Fruit fly (Drosophila melanogaster) whole organism, wandering third instar larva: ENCODE data around the gene THADA.

Source experiments
- Abd-B ChIP-seq: fragments of >200 bp; optimal IDR thresholded peaks from 2 replicates; lab custom pipeline; 2017; ENCODE audit warnings: missing biosample characterization, missing genetic modification characterization
- Dfd ChIP-seq: fragments of >200 bp; optimal IDR thresholded peaks from 2 replicates; lab custom pipeline; 2017; ENCODE audit warnings: missing biosample characterization, missing genetic modification characterization
- Sp1 ChIP-seq: fragments of 200-800 bp; sonication (Bioruptor generic); optimal IDR thresholded peaks from 3 replicates; lab custom pipeline; 2019; ENCODE audit warnings: missing biosample characterization, mild to moderate bottlenecking, missing genetic modification characterization, moderate library complexity
- Vsx2 ChIP-seq: fragments of 200-300, 225-300 bp; sonication (Bioruptor generic); optimal IDR thresholded peaks from 2 replicates; lab custom pipeline; 2018; ENCODE audit warnings: missing biosample characterization, missing genetic modification characterization; ENCODE audit not compliant: partially characterized antibody
- foxo ChIP-seq, 2 experiments: fragments of 200-800 bp; sonication (Bioruptor generic); optimal IDR thresholded peaks; 2 replicates in 1 of 2; 3 replicates in 1 of 2; lab custom pipeline; 2016 to 2017; ENCODE audit warnings: missing biosample characterization in 2 of 2, missing genetic modification characterization in 2 of 2
- fru ChIP-seq: fragments of 200-800 bp; sonication (Bioruptor generic); optimal IDR thresholded peaks from 3 replicates; lab custom pipeline; 2016; ENCODE audit warnings: missing biosample characterization, mild to moderate bottlenecking, missing genetic modification characterization
- jim ChIP-seq: fragments of 175-275, 200-325 bp; sonication (Bioruptor generic); optimal IDR thresholded peaks from 2 replicates; lab custom pipeline; 2016; ENCODE audit warnings: missing biosample characterization, mild to moderate bottlenecking, missing genetic modification characterization
- rgr ChIP-seq: fragments of 200-800 bp; sonication (Bioruptor generic); optimal IDR thresholded peaks from 3 replicates; lab custom pipeline; 2016; ENCODE audit warnings: missing biosample characterization, mild to moderate bottlenecking, missing genetic modification characterization
- woc ChIP-seq: sonication (Bioruptor generic); optimal IDR thresholded peaks from 2 replicates; lab custom pipeline; 2016; ENCODE audit warnings: missing biosample characterization, mild to moderate bottlenecking, missing genetic modification characterization

Gene THADA

dm6 chrX:19812429-19812828 lies 52.9 kb downstream of the THADA start, which contains the start of gene SkpD:
SkpD (plus strand) TSS chrX:19812729.
- TF ChIP-seq Sp1 (GFP tag; lab: Kevin White, UChicago) (no peak), Vsx2 (GFP tag; lab: Kevin White, UChicago) (no peak), Dfd (GFP tag; lab: Kevin White, UChicago) (no peak), jim (GFP tag; lab: Kevin White, UChicago) (no peak), woc (GFP tag; lab: Kevin White, UChicago) (no peak), foxo (GFP tag; optimal IDR thresholded peaks at IDR 0.05; lab: Kevin White, UChicago) (no peak), rgr (GFP tag; lab: Kevin White, UChicago) (no peak), Abd-B (GFP tag; lab: Kevin White, UChicago) (no peak), fru (no peak)

dm6 chrX:19811057-19811456 lies 54.3 kb downstream of the THADA start:
- no peak for TF ChIP-seq rgr (GFP tag; lab: Kevin White, UChicago)
- TF ChIP-seq foxo (GFP tag; optimal IDR thresholded peaks at IDR 0.05; lab: Kevin White, UChicago) = no peak
- TF ChIP-seq, all 38 proteins: peak for 0
